Worm (Caenorhabditis elegans) whole organism, L4/young adult: ENCODE data around the gene math-4.

Experiments
- W03F9.2 ChIP-seq: fragments of 150-350 bp; optimal IDR thresholded peaks from 2 replicates; lab custom pipeline; 2014; ENCODE audit warnings: missing biosample characterization, missing genetic modification characterization
- dao-5 ChIP-seq: sonication (generic microtip); optimal IDR thresholded peaks from 2 replicates; lab custom pipeline; 2016; ENCODE audit warnings: missing genotype, missing genetic modification characterization, moderate library complexity, missing compliant biosample characterization
- him-1 ChIP-seq: sonication (generic microtip); optimal IDR thresholded peaks from 2 replicates; lab custom pipeline; 2016; ENCODE audit warnings: missing genotype, missing genetic modification reagents, missing genetic modification characterization, missing compliant biosample characterization

Gene math-4

ce11 chrII:1741248-1741647 is 41.1 kb downstream of the math-4 start, which contains the start of gene K07G6.1:
Gene K07G6.1, plus strand, starts transcription at chrII:1741548.
- TF ChIP-seq W03F9.2: no peak
- TF ChIP-seq dao-5 (tag; lab: Kevin White, UChicago): no peak
- TF ChIP-seq him-1: no peak

- TF ChIP-seq W03F9.2 (no peak), him-1 (no peak), dao-5 (tag; lab: Kevin White, UChicago) (no peak)
Observed at ce11 chrII:1738844-1739243, 43.5 kb downstream of the math-4 start, which contains the start of the genes irld-9 and irld-33. Gene irld-9, minus strand, starts transcription at chrII:1738944. Gene irld-33, plus strand, starts transcription at chrII:1739052.

- TF ChIP-seq dao-5 (tag; lab: Kevin White, UChicago) (no peak), W03F9.2 (no peak), him-1 (no peak)
Observed at ce11 chrII:1736353-1736752, 46.0 kb downstream of the math-4 start, which contains the start of gene ceh-83. Gene ceh-83, minus strand, starts transcription at chrII:1736533.

- TF ChIP-seq dao-5 (tag; lab: Kevin White, UChicago): no peak
- no peak for TF ChIP-seq W03F9.2
- no peak for TF ChIP-seq him-1
Observed at ce11 chrII:1735145-1735544, 47.2 kb downstream of the math-4 start.

- TF ChIP-seq him-1 (no peak), W03F9.2 (no peak), dao-5 (tag; lab: Kevin White, UChicago) (no peak)
Observed at ce11 chrII:1731932-1732331, 50.4 kb downstream of the math-4 start, which contains the start of gene ceh-82. Gene ceh-82, plus strand, starts transcription at chrII:1732232.

ce11 chrII:1730103-1730502 is 52.3 kb downstream of the math-4 start, which contains the start of gene ceh-81:
Gene ceh-81, plus strand, starts transcription at chrII:1730403.
- no peak for TF ChIP-seq dao-5 (tag; lab: Kevin White, UChicago)
- no peak for TF ChIP-seq him-1
- TF ChIP-seq W03F9.2: no peak
